Worm (Caenorhabditis elegans): Measurements from ENCODE around the gene pho-8.

DNA sequence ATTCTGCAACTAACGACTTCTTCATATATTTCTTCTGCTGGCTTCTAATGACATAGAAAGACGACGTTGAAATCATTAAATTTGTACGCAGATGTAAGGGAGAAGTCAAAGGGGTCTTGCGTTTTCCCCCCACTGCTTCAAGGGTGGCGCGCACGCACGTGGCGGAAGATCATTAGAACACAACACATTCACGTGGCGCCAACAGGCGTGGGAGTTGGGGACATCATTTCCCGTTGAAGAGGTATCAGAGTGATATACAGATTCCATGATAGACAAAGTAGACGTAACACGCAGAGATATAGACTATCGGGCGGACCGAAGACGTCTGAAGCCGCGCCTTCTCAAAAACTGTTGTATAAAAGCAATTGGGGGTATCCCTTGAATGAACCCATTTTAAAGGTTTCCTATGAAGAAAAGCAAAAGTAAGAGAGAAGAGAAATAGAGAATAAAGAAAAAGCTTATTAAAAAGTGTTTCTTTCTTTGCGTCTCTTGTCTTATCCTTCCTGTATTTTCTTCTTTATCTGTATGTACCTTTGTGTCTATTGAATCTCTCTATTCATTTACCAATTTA, 34.1 kb upstream of the pho-8 start:
- no peak for TF ChIP-seq rpc-1 (optimal IDR thresholded peaks at IDR 0.05)
- no peak for TF ChIP-seq rpc-1 (tag; optimal IDR thresholded peaks at IDR 0.05)
- no peak for TF ChIP-seq ceh-100 (GFP tag; IDR thresholded peaks at IDR 0.05)
- TF ChIP-seq K12H6.12 (tag; optimal IDR thresholded peaks at IDR 0.05) = no peak
